Worm (Caenorhabditis elegans): ENCODE data around the gene K07F5.17.

Gene K07F5.17

DNA sequence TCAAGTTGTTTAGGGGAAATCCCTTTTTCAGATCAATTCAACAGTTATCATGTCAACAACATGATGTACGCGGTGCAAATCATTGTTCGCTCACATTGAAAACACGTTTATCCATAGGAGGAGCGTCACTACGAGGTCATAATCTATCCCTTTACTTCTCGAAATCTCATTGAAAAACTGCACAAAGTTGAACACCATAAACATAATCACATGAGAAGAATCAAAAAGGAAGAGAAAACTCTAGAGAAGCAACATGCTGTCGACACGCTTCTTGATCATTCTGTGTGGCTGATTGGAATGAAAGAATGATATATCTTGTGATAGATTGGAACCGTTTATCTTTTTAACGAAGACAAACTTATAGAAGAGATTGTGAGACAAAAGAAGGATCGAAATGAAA, 25.7 kb downstream of the K07F5.17 start:
- no peak for TF ChIP-seq ztf-11 (tag; optimal IDR thresholded peaks at IDR 0.05)
- TF ChIP-seq jun-1 (tag; optimal IDR thresholded peaks at IDR 0.05), result no peak
- TF ChIP-seq F16B12.6 (tag; optimal IDR thresholded peaks at IDR 0.05), result no peak
- no peak for TF ChIP-seq C04F5.9 (tag; optimal IDR thresholded peaks at IDR 0.05)
- TF ChIP-seq nhr-76 (tag; optimal IDR thresholded peaks at IDR 0.05), result no peak
- no peak for TF ChIP-seq C34B4.2 (tag; optimal IDR thresholded peaks at IDR 0.05)
- no peak for TF ChIP-seq sup-37 (GFP tag; optimal IDR thresholded peaks at IDR 0.05)
- TF ChIP-seq snpc-4 (tag; optimal IDR thresholded peaks at IDR 0.05), result no peak
- TF ChIP-seq nhr-237 (tag; optimal IDR thresholded peaks at IDR 0.05), result no peak
- no peak for TF ChIP-seq dsc-1 (tag; optimal IDR thresholded peaks at IDR 0.05)
- TF ChIP-seq ceh-8 (GFP tag; optimal IDR thresholded peaks at IDR 0.05), result no peak
- no peak for TF ChIP-seq ceh-63 (GFP tag; optimal IDR thresholded peaks at IDR 0.05)
- TF ChIP-seq unc-62 (GFP tag; optimal IDR thresholded peaks at IDR 0.05), result no peak
- TF ChIP-seq nhr-19 (GFP tag; conservative IDR thresholded peaks at IDR 0.05), result peak; percentile 87
- no peak for TF ChIP-seq efl-3 (GFP tag; optimal IDR thresholded peaks at IDR 0.05)
- no peak for TF ChIP-seq egl-27 (tag; optimal IDR thresholded peaks at IDR 0.05)
- TF ChIP-seq zip-4 (GFP tag; optimal IDR thresholded peaks at IDR 0.05), result no peak
- TF ChIP-seq lin-13 (GFP tag; optimal IDR thresholded peaks at IDR 0.05), result peak; percentile 36
- TF ChIP-seq ama-1 (optimal IDR thresholded peaks at IDR 0.05), result no peak
- no peak for TF ChIP-seq xbp-1 (tag; optimal IDR thresholded peaks at IDR 0.05)
- no peak for TF ChIP-seq sox-4 (tag; optimal IDR thresholded peaks at IDR 0.05)
- TF ChIP-seq dpl-1 (GFP tag; optimal IDR thresholded peaks at IDR 0.05), result peak in 1 of 3 experiments; percentile 28
- TF ChIP-seq hlh-17 (GFP tag; optimal IDR thresholded peaks at IDR 0.05; ENCODE audit: borderline replicate concordance), result no peak
- TF ChIP-seq nhr-28 (tag; optimal IDR thresholded peaks at IDR 0.05), result no peak
- no peak for TF ChIP-seq skn-1 (tag; optimal IDR thresholded peaks at IDR 0.05)
- no peak for TF ChIP-seq hlh-4 (tag; optimal IDR thresholded peaks at IDR 0.05)
- no peak for TF ChIP-seq lin-39 (tag; optimal IDR thresholded peaks at IDR 0.05)
- no peak for TF ChIP-seq hpl-2 (GFP tag; optimal IDR thresholded peaks at IDR 0.05)
- TF ChIP-seq tbx-2 (tag; optimal IDR thresholded peaks at IDR 0.05), result peak; percentile 84
- no peak for TF ChIP-seq swsn-7 (tag; optimal IDR thresholded peaks at IDR 0.05)
- TF ChIP-seq nhr-90 (tag; optimal IDR thresholded peaks at IDR 0.05; ENCODE audit: poor library complexity), result peak; percentile 87
- no peak for TF ChIP-seq mef-2 (tag; optimal IDR thresholded peaks at IDR 0.05)
- TF ChIP-seq zag-1 (tag; optimal IDR thresholded peaks at IDR 0.05), result no peak
- TF ChIP-seq pax-3 (tag; optimal IDR thresholded peaks at IDR 0.05), result no peak
- 0 out of 2 replicates have a peak, but pooled peaks have one; percentile 21 for TF ChIP-seq ceh-88 (GFP tag; IDR thresholded peaks at IDR 0.05)
- TF ChIP-seq pag-3 (tag; optimal IDR thresholded peaks at IDR 0.05; ENCODE audit: borderline replicate concordance, insufficient read depth), result no peak
- no peak for TF ChIP-seq irx-1 (tag; optimal IDR thresholded peaks at IDR 0.05)
- TF ChIP-seq lsy-2 (tag; optimal IDR thresholded peaks at IDR 0.05), result peak; percentile 61 to 74
- peak in 1 of 2 experiments; percentile 74 for TF ChIP-seq lin-35 (GFP tag; optimal IDR thresholded peaks at IDR 0.05)
- TF ChIP-seq aly-2 (tag; optimal IDR thresholded peaks at IDR 0.05), result no peak
- peak; percentile 44 for TF ChIP-seq C16A3.4 (tag; optimal IDR thresholded peaks at IDR 0.05)
- TF ChIP-seq mdl-1 (tag; optimal IDR thresholded peaks at IDR 0.05), result peak in 1 of 2 experiments; percentile 64
- no peak for TF ChIP-seq unc-30 (tag; optimal IDR thresholded peaks at IDR 0.05)
- TF ChIP-seq fkh-10 (GFP tag; optimal IDR thresholded peaks at IDR 0.05), result no peak
- no peak for TF ChIP-seq isw-1 (GFP tag; IDR thresholded peaks at IDR 0.05)
- peak; percentile 71 for TF ChIP-seq nhr-47 (tag; optimal IDR thresholded peaks at IDR 0.05)
- TF ChIP-seq aha-1 (tag; optimal IDR thresholded peaks at IDR 0.05), result no peak
- TF ChIP-seq unc-86 (tag; optimal IDR thresholded peaks at IDR 0.05), result no peak
- no peak for TF ChIP-seq nhr-11 (tag; optimal IDR thresholded peaks at IDR 0.05)
- TF ChIP-seq elt-3 (tag; optimal IDR thresholded peaks at IDR 0.05), result peak in 5 of 6 experiments; percentile 56 to 98 (median 67)
- TF ChIP-seq mep-1 (tag; optimal IDR thresholded peaks at IDR 0.05), result peak; percentile 53
- TF ChIP-seq nhr-20 (tag; optimal IDR thresholded peaks at IDR 0.05), result peak; percentile 96
- peak in 1 of 2 experiments; percentile 17 for TF ChIP-seq efl-1 (optimal IDR thresholded peaks at IDR 0.05)
- peak in 1 of 2 experiments; percentile 94 for TF ChIP-seq efl-1 (GFP tag; optimal IDR thresholded peaks at IDR 0.05 in 1 of 2)
